Worm (Caenorhabditis elegans) whole organism, L4 larva: ENCODE measurements around the gene scl-1.

Experiments
- D1046.2 ChIP-seq: fragments of 200-800 bp; sonication (Bioruptor generic); IDR thresholded peaks from 2 replicates; pipeline ENCODE4 v1.3.6; 2022; ENCODE audit warnings: missing genetic modification characterization, missing compliant biosample characterization
- F26F4.8 ChIP-seq: fragments of 200-800 bp; sonication (Bioruptor generic); conservative IDR thresholded peaks from 2 replicates; pipeline ENCODE4 v1.3.6; 2022; ENCODE audit warnings: missing genetic modification characterization, missing compliant biosample characterization
- F37D6.2 ChIP-seq: sonication (generic microtip); optimal IDR thresholded peaks from 2 replicates; lab custom pipeline; 2016; ENCODE audit warnings: mild to moderate bottlenecking, missing genetic modification characterization, missing compliant biosample characterization
- F44E2.7 ChIP-seq: fragments of 200-800 bp; sonication (Bioruptor generic); IDR thresholded peaks from 2 replicates; pipeline ENCODE4 v2.1.2; 2022; ENCODE audit warnings: missing genetic modification characterization, missing compliant biosample characterization
- Y105C5A.15 ChIP-seq: fragments of 200-800 bp; sonication (Bioruptor generic); IDR thresholded peaks from 2 replicates; pipeline ENCODE4 v1.3.6; 2022; ENCODE audit warnings: missing genetic modification characterization, missing compliant biosample characterization
- Y75B8A.6 ChIP-seq: fragments of 200-800 bp; sonication (Bioruptor generic); IDR thresholded peaks from 2 replicates; pipeline ENCODE4 v1.3.6; 2022; ENCODE audit warnings: missing genetic modification reagents, missing genetic modification characterization, missing compliant biosample characterization
- ZK337.2 ChIP-seq: fragments of 200-800 bp; sonication (Bioruptor generic); IDR thresholded peaks from 2 replicates; pipeline ENCODE4 v1.3.6; 2022; ENCODE audit warnings: missing genetic modification reagents, missing genetic modification characterization, missing compliant biosample characterization
- aha-1 ChIP-seq: fragments of 150-350 bp; peaks from one replicate; lab custom pipeline; 2014; ENCODE audit warnings: missing biosample characterization, missing genetic modification characterization
- arid-1 ChIP-seq: fragments of 200-800 bp; sonication (Bioruptor generic); conservative IDR thresholded peaks from 2 replicates; pipeline ENCODE4 v1.3.6; 2022; ENCODE audit warnings: missing genetic modification reagents, missing genetic modification characterization, missing compliant biosample characterization
- ceh-28 ChIP-seq: fragments of 150-350 bp; optimal IDR thresholded peaks from 2 replicates; lab custom pipeline; 2014; ENCODE audit warnings: missing biosample characterization, missing genetic modification reagents, missing genetic modification characterization
- ceh-44 ChIP-seq: fragments of 200-800 bp; sonication (Bioruptor generic); IDR thresholded peaks from 2 replicates; pipeline ENCODE4 v1.3.6; 2022; ENCODE audit warnings: missing genetic modification reagents, missing genetic modification characterization, missing compliant biosample characterization
- ceh-82 ChIP-seq: sonication (generic microtip); optimal IDR thresholded peaks from 2 replicates; lab custom pipeline; 2017; ENCODE audit warnings: missing biosample characterization, missing genetic modification characterization
- cey-2 ChIP-seq: sonication (generic microtip); optimal IDR thresholded peaks from 3 replicates; lab custom pipeline; 2017; ENCODE audit warnings: missing genetic modification characterization, mild to moderate bottlenecking, missing compliant biosample characterization, antibody characterized with exemption, borderline replicate concordance; ENCODE audit not compliant: insufficient read depth
- daf-12 ChIP-seq: fragments of 150-350 bp; optimal IDR thresholded peaks from 2 replicates; lab custom pipeline; 2014; ENCODE audit warnings: missing biosample characterization, missing genetic modification reagents, missing genetic modification characterization
- daf-19 ChIP-seq: fragments of 200-800 bp; sonication (Bioruptor generic); conservative IDR thresholded peaks from 2 replicates; pipeline ENCODE4 v1.3.6; 2022; ENCODE audit warnings: missing genetic modification characterization, missing compliant biosample characterization
- dmd-6 ChIP-seq: fragments of 200-800 bp; sonication (Bioruptor generic); IDR thresholded peaks from 2 replicates; pipeline ENCODE4 v1.3.6; 2022; ENCODE audit warnings: missing genetic modification reagents, missing genetic modification characterization, missing compliant biosample characterization
- dpl-1 ChIP-seq: fragments of 150-350 bp; optimal IDR thresholded peaks from 2 replicates; lab custom pipeline; 2014; ENCODE audit warnings: missing biosample characterization, missing genetic modification reagents, missing genetic modification characterization
- duxl-1 ChIP-seq: sonication (generic microtip); optimal IDR thresholded peaks from 2 replicates; lab custom pipeline; 2016; ENCODE audit warnings: mild to moderate bottlenecking, missing genetic modification characterization, moderate library complexity, missing compliant biosample characterization; ENCODE audit not compliant: poor library complexity
- egl-43 ChIP-seq: fragments of 200-800 bp; sonication (Bioruptor generic); IDR thresholded peaks from 2 replicates; pipeline ENCODE4 v1.3.6; 2022; ENCODE audit warnings: missing genetic modification reagents, missing genetic modification characterization, missing compliant biosample characterization
- fkh-10 ChIP-seq: fragments of 150-350 bp; optimal IDR thresholded peaks from 2 replicates; lab custom pipeline; 2014; ENCODE audit warnings: missing biosample characterization, missing genetic modification reagents, missing genetic modification characterization
- fos-1 ChIP-seq: fragments of 150-350 bp; optimal IDR thresholded peaks from 2 replicates; lab custom pipeline; 2014; ENCODE audit warnings: missing biosample characterization, missing genetic modification characterization
- hlh-11 ChIP-seq: fragments of 200-800 bp; sonication (Bioruptor generic); optimal IDR thresholded peaks from 2 replicates; lab custom pipeline; 2018; ENCODE audit warnings: mild to moderate bottlenecking, missing genetic modification characterization, missing compliant biosample characterization
- hlh-30 ChIP-seq: sonication (generic microtip); optimal IDR thresholded peaks from 2 replicates; lab custom pipeline; 2017; ENCODE audit warnings: antibody characterized with exemption, mild to moderate bottlenecking, missing genetic modification characterization, missing compliant biosample characterization; ENCODE audit not compliant: insufficient read depth
- lin-13 ChIP-seq: fragments of 150-350 bp; optimal IDR thresholded peaks from 2 replicates; lab custom pipeline; 2014; ENCODE audit warnings: missing biosample characterization, missing genetic modification reagents, missing genetic modification characterization
- lin-15B ChIP-seq: fragments of 150-350 bp; sonication (generic microtip); optimal IDR thresholded peaks from 3 replicates; lab custom pipeline; 2014; ENCODE audit warnings: missing biosample characterization, missing genetic modification characterization
- lsy-2 ChIP-seq, 2 experiments: fragments of 150-350 bp in 1 of 2; sonication (generic microtip) in 1 of 2; optimal IDR thresholded peaks; 2 replicates each; lab custom pipeline; 2014 to 2017; ENCODE audit warnings: missing biosample characterization in 2 of 2, missing genetic modification characterization in 2 of 2
- madf-9 ChIP-seq: fragments of 200-800 bp; sonication (Bioruptor generic); conservative IDR thresholded peaks from 2 replicates; pipeline ENCODE4 v1.3.6; 2022; ENCODE audit warnings: missing genetic modification reagents, missing genetic modification characterization, missing compliant biosample characterization
- mdl-1 ChIP-seq, 2 experiments: fragments of 150-350 bp in 1 of 2; sonication (generic microtip) in 1 of 2; optimal IDR thresholded peaks; 2 replicates each; lab custom pipeline; 2014 to 2017; ENCODE audit warnings: missing biosample characterization in 2 of 2, missing genetic modification characterization in 2 of 2
- mdt-29 ChIP-seq: fragments of 200-800 bp; sonication (Bioruptor generic); IDR thresholded peaks from 2 replicates; pipeline ENCODE4 v1.3.6; 2022; ENCODE audit warnings: missing genetic modification reagents, missing genetic modification characterization, missing compliant biosample characterization
- mes-2 ChIP-seq: sonication (generic microtip); optimal IDR thresholded peaks from 2 replicates; lab custom pipeline; 2016; ENCODE audit warnings: missing genotype, mild to moderate bottlenecking, missing genetic modification characterization, missing compliant biosample characterization; ENCODE audit not compliant: poor library complexity, severe bottlenecking
- mxl-2 ChIP-seq: fragments of 200-800 bp; sonication (Bioruptor generic); conservative IDR thresholded peaks from 2 replicates; pipeline ENCODE4 v1.3.6; 2022; ENCODE audit warnings: missing genetic modification reagents, missing genetic modification characterization, missing compliant biosample characterization
- mxl-3 ChIP-seq: fragments of 200-800 bp; sonication (Bioruptor generic); optimal IDR thresholded peaks from 2 replicates; lab custom pipeline; 2018; ENCODE audit warnings: mild to moderate bottlenecking, missing genetic modification characterization, missing compliant biosample characterization
- nhr-11 ChIP-seq: fragments of 150-350 bp; optimal IDR thresholded peaks from 2 replicates; lab custom pipeline; 2014; ENCODE audit warnings: missing biosample characterization, missing genetic modification characterization
- nhr-25 ChIP-seq: sonication (generic microtip); optimal IDR thresholded peaks from 2 replicates; lab custom pipeline; 2017; ENCODE audit warnings: missing genetic modification characterization, mild to moderate bottlenecking, missing compliant biosample characterization, antibody characterized with exemption, moderate library complexity, borderline replicate concordance; ENCODE audit not compliant: insufficient read depth
- nhr-28 ChIP-seq: fragments of 150-350 bp; optimal IDR thresholded peaks from 2 replicates; lab custom pipeline; 2014; ENCODE audit warnings: missing biosample characterization, missing genetic modification characterization
- nhr-48 ChIP-seq: sonication (generic microtip); optimal IDR thresholded peaks from 2 replicates; lab custom pipeline; 2016; ENCODE audit warnings: mild to moderate bottlenecking, missing genetic modification characterization, missing compliant biosample characterization
- nhr-76 ChIP-seq: fragments of 150-350 bp; optimal IDR thresholded peaks from 2 replicates; lab custom pipeline; 2014; ENCODE audit warnings: missing biosample characterization, missing genetic modification characterization
- nhr-77 ChIP-seq: fragments of 150-350 bp; optimal IDR thresholded peaks from 2 replicates; lab custom pipeline; 2014; ENCODE audit warnings: missing biosample characterization, missing genetic modification characterization
- pha-4 ChIP-seq, 2 experiments: fragments of 150-350 bp in 1 of 2; fragments of 200-800 bp in 1 of 2; sonication (Bioruptor generic) in 1 of 2; IDR thresholded peaks in 1 of 2; optimal IDR thresholded peaks in 1 of 2; 2 replicates each; pipeline versions ENCODE4 v1.3.6 to Lab custom; 2014 to 2022; ENCODE audit warnings: missing genetic modification characterization in 2 of 2, missing genetic modification reagents in 2 of 2, missing biosample characterization in 1 of 2, missing compliant biosample characterization in 1 of 2
- pqm-1 ChIP-seq: sonication (generic microtip); optimal IDR thresholded peaks from 2 replicates; lab custom pipeline; 2017; ENCODE audit warnings: missing biosample characterization, missing genetic modification characterization
- set-16 ChIP-seq: fragments of 200-800 bp; sonication (Bioruptor generic); IDR thresholded peaks from 2 replicates; pipeline ENCODE4 v1.3.6; 2022; ENCODE audit warnings: missing genetic modification reagents, missing genetic modification characterization, missing compliant biosample characterization
- skn-1 ChIP-seq: fragments of 150-350 bp; optimal IDR thresholded peaks from 2 replicates; lab custom pipeline; 2014; ENCODE audit warnings: missing biosample characterization, missing genetic modification characterization
- snpc-4 ChIP-seq: fragments of 150-350 bp; optimal IDR thresholded peaks from 2 replicates; lab custom pipeline; 2014; ENCODE audit warnings: missing biosample characterization, missing genetic modification characterization
- spr-1 ChIP-seq: sonication (generic microtip); optimal IDR thresholded peaks from 2 replicates; lab custom pipeline; 2016; ENCODE audit warnings: mild to moderate bottlenecking, missing genetic modification characterization, missing compliant biosample characterization
- tra-1 ChIP-seq: fragments of 200-800 bp; sonication (Bioruptor generic); IDR thresholded peaks from 2 replicates; pipeline ENCODE4 v1.3.6; 2022; ENCODE audit warnings: missing genetic modification reagents, missing genetic modification characterization, missing compliant biosample characterization
- unc-130 ChIP-seq: sonication (generic microtip); optimal IDR thresholded peaks from 2 replicates; lab custom pipeline; 2016; ENCODE audit warnings: missing genetic modification reagents, missing genetic modification characterization, missing compliant biosample characterization
- unc-62 ChIP-seq, 3 experiments: fragments of 150-350 bp in 1 of 3; sonication (generic microtip); optimal IDR thresholded peaks in 2 of 3; peaks in 1 of 3; 1 replicate in 1 of 3; 2 replicates in 2 of 3; lab custom pipeline; 2014 to 2017; ENCODE audit warnings: missing biosample characterization in 3 of 3, missing genetic modification characterization in 3 of 3, missing genetic modification reagents in 3 of 3, missing genotype in 1 of 3
- vab-7 ChIP-seq: fragments of 200-800 bp; sonication (Bioruptor generic); IDR thresholded peaks from 2 replicates; pipeline ENCODE4 v1.3.6; 2022; ENCODE audit warnings: missing genetic modification reagents, missing genetic modification characterization, missing compliant biosample characterization
- zfp-3 ChIP-seq: fragments of 200-800 bp; sonication (Bioruptor generic); conservative IDR thresholded peaks from 2 replicates; pipeline ENCODE4 v1.3.6; 2022; ENCODE audit warnings: missing genetic modification reagents, missing genetic modification characterization, missing compliant biosample characterization

The scl-1 gene

DNA sequence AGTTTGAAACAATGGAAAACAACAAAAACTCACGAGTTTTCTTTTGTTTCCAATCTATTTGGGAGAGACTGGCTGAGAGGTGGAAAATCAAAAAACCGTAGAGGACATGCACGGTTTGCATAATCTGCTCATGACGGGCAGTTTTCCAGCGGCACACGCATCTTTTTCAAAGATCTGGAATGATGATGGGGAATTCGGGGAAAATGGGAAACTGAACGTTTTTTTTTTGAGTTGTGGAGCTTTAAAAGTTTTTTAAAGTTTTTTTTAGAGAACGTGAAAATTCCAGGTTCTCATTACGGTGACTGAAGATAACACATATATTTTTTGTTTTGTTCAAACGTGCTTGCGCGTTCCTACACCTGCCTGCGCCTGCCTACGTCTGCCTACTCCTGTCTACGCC, 20.5 kb downstream of the scl-1 start, which contains the start of gene C39E9.7:
C39E9.7 (minus strand) TSS at position 101 of the 400 bp plus-strand sequence.
- TF ChIP-seq Y105C5A.15 (no peak), skn-1 (no peak), unc-62 (GFP tag; optimal IDR thresholded peaks at IDR 0.05 in 1 of 2; lab: Kevin White, UChicago) (no peak), unc-62 (tag; optimal IDR thresholded peaks at IDR 0.05; lab: Kevin White, UChicago) (no peak), ceh-28 (tag; lab: Kevin White, UChicago) (no peak), zfp-3 (no peak), daf-19 (GFP tag; lab: Robert Waterston, UW) (no peak), duxl-1 (tag; lab: Kevin White, UChicago) (no peak)

DNA sequence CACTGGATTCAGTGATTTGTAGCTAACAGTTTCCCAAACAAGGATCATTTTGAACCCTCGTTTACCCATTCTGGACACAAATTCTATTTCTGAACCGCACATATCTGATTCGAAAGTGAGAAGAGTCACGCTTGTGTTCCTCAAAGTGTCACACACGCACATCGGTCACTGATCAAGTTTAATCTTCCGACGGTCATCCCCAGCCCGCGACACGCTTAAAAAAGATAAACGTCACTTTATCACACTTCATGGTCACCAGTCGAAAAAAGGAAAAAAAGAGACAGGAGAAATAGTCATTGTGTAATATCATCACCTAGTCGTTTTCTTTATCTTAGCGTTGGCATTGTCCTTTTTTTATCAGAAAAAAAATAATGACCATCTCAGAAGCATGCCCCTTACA, 21.6 kb downstream of the scl-1 start:
- TF ChIP-seq dmd-6 (GFP tag; lab: Robert Waterston, UW) (peak; percentile 45), ZK337.2 (GFP tag; lab: Robert Waterston, UW) (no peak), mdt-29 (GFP tag; lab: Robert Waterston, UW) (no peak), nhr-77 (peak; percentile 26), F44E2.7 (no peak), Y75B8A.6 (no peak), egl-43 (GFP tag; lab: Robert Waterston, UW) (no peak), ceh-82 (tag; lab: Kevin White, UChicago) (no peak), ceh-44 (no peak), lin-13 (no peak), fos-1 (tag; lab: Kevin White, UChicago) (no peak), spr-1 (tag; lab: Kevin White, UChicago) (no peak), nhr-48 (peak; percentile 79), tra-1 (no peak), hlh-30 (tag; lab: Kevin White, UChicago) (peak; percentile 83), mxl-2 (GFP tag; lab: Robert Waterston, UW) (no peak), hlh-11 (tag; lab: Kevin White, UChicago) (peak; percentile 83), dpl-1 (GFP tag; lab: Kevin White, UChicago) (no peak), duxl-1 (tag; lab: Kevin White, UChicago) (no peak), F26F4.8 (GFP tag; lab: Robert Waterston, UW) (no peak), fkh-10 (GFP tag; lab: Kevin White, UChicago) (no peak), snpc-4 (tag; lab: Kevin White, UChicago) (no peak), vab-7 (GFP tag; lab: Robert Waterston, UW) (no peak), nhr-76 (tag; lab: Kevin White, UChicago) (no peak), lin-15B (tag; lab: Kevin White, UChicago) (no peak), cey-2 (tag; lab: Kevin White, UChicago) (peak; percentile 28), nhr-28 (tag; lab: Kevin White, UChicago) (peak; percentile 96), D1046.2 (GFP tag; lab: Robert Waterston, UW) (no peak), nhr-11 (no peak), F37D6.2 (tag; lab: Kevin White, UChicago) (no peak), lsy-2 (tag; optimal IDR thresholded peaks at IDR 0.05; lab: Kevin White, UChicago) (no peak), arid-1 (GFP tag; lab: Robert Waterston, UW) (no peak), madf-9 (GFP tag; lab: Robert Waterston, UW) (no peak), mdl-1 (tag; optimal IDR thresholded peaks at IDR 0.05; lab: Kevin White, UChicago) (peak; percentile 36 to 73), pqm-1 (tag; lab: Kevin White, UChicago) (no peak), aha-1 (tag; lab: Kevin White, UChicago) (peak; percentile 87), nhr-25 (tag; lab: Kevin White, UChicago) (peak; percentile 52), mxl-3 (GFP tag; lab: Kevin White, UChicago) (peak; percentile 70), set-16 (no peak), pha-4 (GFP tag; IDR thresholded peaks at IDR 0.05; lab: Robert Waterston, UW) (no peak), pha-4 (tag; optimal IDR thresholded peaks at IDR 0.05; lab: Kevin White, UChicago) (no peak), mes-2 (no peak), daf-12 (no peak), unc-130 (GFP tag; lab: Kevin White, UChicago) (no peak)
